Worm (Caenorhabditis elegans): Measurements from ENCODE around the gene dnj-16.
A peak's percentile ranks its signal among the peaks of the same experiment; 100 is the strongest.

dnj-16 gene

DNA sequence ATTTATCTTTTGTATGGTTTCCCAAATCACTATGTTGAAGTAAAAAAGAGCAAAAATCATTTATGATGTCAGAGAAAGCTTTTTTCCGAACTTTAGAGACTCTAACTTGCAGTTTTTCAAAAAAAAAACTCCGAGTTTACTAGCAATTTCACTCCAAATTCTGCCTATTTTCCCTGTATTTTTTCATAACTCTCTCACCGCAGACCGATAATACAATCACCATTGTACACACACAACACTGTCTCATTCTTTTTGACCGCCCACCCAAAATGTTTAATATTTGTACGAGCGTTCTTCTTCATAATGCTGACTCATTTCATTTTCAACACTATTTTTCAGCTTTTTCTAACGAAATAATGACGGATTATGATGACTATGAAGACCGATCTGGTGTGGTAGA, 37.9 kb downstream of the dnj-16 start, which contains the start of gene F43C1.5:
F43C1.5 (plus strand) TSS at position 301 of the 400 bp plus-strand sequence.
- TF ChIP-seq tbp1 (GFP tag; optimal IDR thresholded peaks at IDR 0.05) (no peak), hlh-12 (tag; optimal IDR thresholded peaks at IDR 0.05) (no peak), ztf-26 (tag; optimal IDR thresholded peaks at IDR 0.05) (no peak), lag-1 (GFP tag; IDR thresholded peaks at IDR 0.05) (no peak), tbx-9 (tag; optimal IDR thresholded peaks at IDR 0.05; ENCODE audit: borderline replicate concordance) (no peak), mcd-1 (GFP tag; IDR thresholded peaks at IDR 0.05) (no peak), ztf-18 (tag; optimal IDR thresholded peaks at IDR 0.05) (no peak), snpc-4 (GFP tag; optimal IDR thresholded peaks at IDR 0.05) (no peak), snpc-4 (tag; optimal IDR thresholded peaks at IDR 0.05) (no peak), ceh-58 (GFP tag; IDR thresholded peaks at IDR 0.05) (no peak), nhr-27 (tag; optimal IDR thresholded peaks at IDR 0.05) (no peak), Y53G8AR.9 (GFP tag; conservative IDR thresholded peaks at IDR 0.05) (no peak), Y95B8A.8 (GFP tag; IDR thresholded peaks at IDR 0.05) (no peak), ceh-91 (GFP tag; IDR thresholded peaks at IDR 0.05) (no peak), sptf-2 (GFP tag; optimal IDR thresholded peaks at IDR 0.05) (no peak), nhr-80 (tag; optimal IDR thresholded peaks at IDR 0.05) (no peak), ZK185.1 (tag; optimal IDR thresholded peaks at IDR 0.05; ENCODE audit: poor library complexity, severe bottlenecking) (no peak)

- TF ChIP-seq ztf-26 (tag; optimal IDR thresholded peaks at IDR 0.05), result no peak
- TF ChIP-seq Y53G8AR.9 (GFP tag; conservative IDR thresholded peaks at IDR 0.05), result no peak
- TF ChIP-seq him-1 (tag; optimal IDR thresholded peaks at IDR 0.05), result peak; percentile 58
- TF ChIP-seq F33H1.4 (GFP tag; IDR thresholded peaks at IDR 0.05), result no peak
- no peak for TF ChIP-seq F10E7.11 (tag; optimal IDR thresholded peaks at IDR 0.05)
- peak; percentile 27; the same call in 1 of the 2 replicates for TF ChIP-seq D2030.7 (GFP tag; IDR thresholded peaks at IDR 0.05)
- TF ChIP-seq tbp1 (GFP tag; optimal IDR thresholded peaks at IDR 0.05), result no peak
- TF ChIP-seq attf-5 (GFP tag; optimal IDR thresholded peaks at IDR 0.05), result no peak
- 0 out of 2 replicates have a peak, but pooled peaks have one; percentile 17 for TF ChIP-seq dox-1 (GFP tag; IDR thresholded peaks at IDR 0.05)
- TF ChIP-seq madf-8 (GFP tag; conservative IDR thresholded peaks at IDR 0.05), result 0 out of 2 replicates have a peak, but pooled peaks have one; percentile 22
- TF ChIP-seq xnd-1 (tag; optimal IDR thresholded peaks at IDR 0.05), result peak; percentile 15
- TF ChIP-seq madf-6 (GFP tag; IDR thresholded peaks at IDR 0.05), result peak; percentile 61
- no peak for TF ChIP-seq aptf-2 (GFP tag; conservative IDR thresholded peaks at IDR 0.05)
- peak; percentile 49; the same call in 1 of the 2 replicates for TF ChIP-seq ceh-91 (GFP tag; IDR thresholded peaks at IDR 0.05)
- TF ChIP-seq hmg-1.2 (GFP tag; IDR thresholded peaks at IDR 0.05), result 0 out of 2 replicates have a peak, but pooled peaks have one; percentile 19
- TF ChIP-seq lsl-1 (GFP tag; optimal IDR thresholded peaks at IDR 0.05), result peak; percentile 88
Measured at ce11 chrIII:4230092-4230491, 39.2 kb downstream of the dnj-16 start.

- TF ChIP-seq nhr-27 (tag; optimal IDR thresholded peaks at IDR 0.05), result no peak
- TF ChIP-seq egrh-3 (GFP tag; IDR thresholded peaks at IDR 0.05), result no peak
- TF ChIP-seq nfya-1 (tag; optimal IDR thresholded peaks at IDR 0.05; ENCODE audit: borderline replicate concordance, insufficient read depth), result no peak
- no peak for TF ChIP-seq zfh-2 (GFP tag; conservative IDR thresholded peaks at IDR 0.05)
- TF ChIP-seq bed-1 (GFP tag; IDR thresholded peaks at IDR 0.05), result no peak
- no peak for TF ChIP-seq ccch-3 (GFP tag; optimal IDR thresholded peaks at IDR 0.05)
- no peak for TF ChIP-seq die-1 (tag; optimal IDR thresholded peaks at IDR 0.05)
- no peak for TF ChIP-seq F52B5.7 (tag; optimal IDR thresholded peaks at IDR 0.05)
- TF ChIP-seq athp-1 (tag; optimal IDR thresholded peaks at IDR 0.05), result no peak
- no peak for TF ChIP-seq snpc-4 (GFP tag; optimal IDR thresholded peaks at IDR 0.05)
- TF ChIP-seq snpc-4 (tag; optimal IDR thresholded peaks at IDR 0.05), result no peak
- no peak for TF ChIP-seq dpff-1 (tag; optimal IDR thresholded peaks at IDR 0.05)
Measured at ce11 chrIII:4231372-4231771, 40.4 kb downstream of the dnj-16 start.
